Worm (Caenorhabditis elegans): ENCODE measurements around the gene Y75B7B.2.
A peak's percentile ranks its signal among the peaks of the same experiment; 100 is the strongest.

The Y75B7B.2 gene

ce11 chrV:1230540-1230939 is 45.3 kb downstream of the Y75B7B.2 start:
- TF ChIP-seq F55B11.4 (tag; optimal IDR thresholded peaks at IDR 0.05; ENCODE audit: borderline replicate concordance, insufficient read depth) (no peak), nhr-27 (tag; optimal IDR thresholded peaks at IDR 0.05) (no peak), rcor-1 (GFP tag; IDR thresholded peaks at IDR 0.05) (peak; percentile 22; the same call in 1 of the 2 replicates), madf-6 (GFP tag; IDR thresholded peaks at IDR 0.05) (no peak), mcd-1 (GFP tag; IDR thresholded peaks at IDR 0.05) (no peak), F52B5.7 (tag; optimal IDR thresholded peaks at IDR 0.05) (no peak), sptf-2 (GFP tag; optimal IDR thresholded peaks at IDR 0.05) (no peak)

DNA sequence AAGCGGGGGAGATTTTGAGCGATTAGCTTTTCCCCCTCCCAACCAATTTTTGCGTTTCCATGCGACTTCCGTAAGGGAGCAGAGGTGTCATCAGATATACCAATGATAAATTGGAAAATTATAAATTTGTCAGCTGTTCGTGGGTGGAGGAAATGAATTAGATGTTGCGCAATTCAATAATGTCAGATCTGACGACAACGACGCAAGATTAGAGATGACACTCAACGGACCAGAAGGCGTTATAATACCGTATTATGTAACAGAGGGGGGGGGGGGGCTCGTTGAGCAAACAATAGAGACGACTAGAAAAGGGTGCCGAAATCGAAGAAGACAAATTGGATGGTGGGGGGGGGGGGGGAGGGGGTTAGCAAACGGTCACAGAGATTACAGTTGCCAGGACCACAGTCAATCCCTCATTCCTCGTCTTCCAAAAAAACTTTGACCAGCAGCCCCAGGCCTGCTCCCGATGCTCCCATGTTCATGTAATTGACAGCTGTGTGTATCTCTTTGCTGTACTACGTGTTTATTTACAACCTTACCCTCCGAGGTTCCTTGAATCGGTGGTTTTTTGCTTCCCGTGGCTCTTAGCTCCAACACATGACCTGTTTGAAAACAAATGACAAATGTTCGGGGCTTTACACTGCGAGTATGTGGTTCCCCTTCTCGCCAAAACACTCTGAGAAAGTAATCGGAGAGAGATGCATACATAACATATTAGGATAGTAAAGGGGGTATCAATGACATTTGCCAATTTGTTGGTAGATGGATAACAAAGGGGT is 46.8 kb downstream of the Y75B7B.2 start:
- TF ChIP-seq lag-1 (GFP tag; IDR thresholded peaks at IDR 0.05): no peak
- TF ChIP-seq hmg-20 (GFP tag; IDR thresholded peaks at IDR 0.05): no peak
- TF ChIP-seq zfh-2 (GFP tag; conservative IDR thresholded peaks at IDR 0.05): peak; percentile 57; the same call in 1 of the 2 replicates

ce11 chrV:1227756-1228665 is 47.8 kb downstream of the Y75B7B.2 start:
- no peak for TF ChIP-seq lir-1 (GFP tag; conservative IDR thresholded peaks at IDR 0.05)
- TF ChIP-seq F57C9.4 (tag; optimal IDR thresholded peaks at IDR 0.05): no peak

DNA sequence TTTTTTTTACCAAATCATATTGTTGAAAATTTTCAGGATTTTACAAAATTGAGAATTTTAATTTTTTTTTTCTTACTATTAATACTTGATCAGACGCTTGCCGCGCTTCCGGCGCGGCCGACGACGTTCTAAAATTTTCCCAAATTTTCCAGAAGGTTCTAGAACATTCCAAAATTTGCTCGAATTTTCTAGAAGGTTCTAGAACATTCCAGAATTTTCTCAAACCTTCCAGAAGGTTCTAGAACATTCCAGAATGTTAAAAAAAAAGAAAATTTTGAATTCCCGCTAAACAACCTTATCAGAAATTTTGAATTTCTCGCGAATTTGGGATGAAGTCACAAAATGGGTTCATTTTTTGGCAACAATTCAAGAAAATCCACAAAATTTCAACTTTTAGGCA is 49.6 kb downstream of the Y75B7B.2 start:
- TF ChIP-seq lin-26 (GFP tag; IDR thresholded peaks at IDR 0.05) (no peak), die-1 (tag; optimal IDR thresholded peaks at IDR 0.05) (no peak), athp-1 (tag; optimal IDR thresholded peaks at IDR 0.05) (no peak), chd-7 (tag; optimal IDR thresholded peaks at IDR 0.05) (no peak), hsf-1 (GFP tag; IDR thresholded peaks at IDR 0.05) (peak; percentile 94), lsy-27 (tag; optimal IDR thresholded peaks at IDR 0.05; ENCODE audit: borderline replicate concordance, insufficient read depth) (no peak), rpc-1 (optimal IDR thresholded peaks at IDR 0.05) (peak; percentile 0), rpc-1 (tag; optimal IDR thresholded peaks at IDR 0.05) (no peak)
